Worm (Caenorhabditis elegans) whole organism, young adult: ENCODE measurements around the gene glb-9.

ENCODE experiments used
- B0261.1 ChIP-seq: sonication (generic microtip); optimal IDR thresholded peaks from 2 replicates; lab custom pipeline; 2016; ENCODE audit warnings: mild to moderate bottlenecking, missing genetic modification characterization, moderate library complexity, missing compliant biosample characterization
- B0336.3 ChIP-seq: fragments of 200-800 bp; sonication (Bioruptor generic); IDR thresholded peaks from 2 replicates; pipeline ENCODE4 v1.3.6; 2022; ENCODE audit warnings: missing genetic modification characterization, missing compliant biosample characterization
- C06A6.2 ChIP-seq: fragments of 200-800 bp; sonication (Bioruptor generic); conservative IDR thresholded peaks from 2 replicates; pipeline ENCODE4 v1.3.6; 2022; ENCODE audit warnings: missing genetic modification characterization, missing compliant biosample characterization
- C17E4.6 ChIP-seq: fragments of 200-800 bp; sonication (Bioruptor generic); IDR thresholded peaks from 2 replicates; pipeline ENCODE4 v1.3.6; 2022; ENCODE audit warnings: missing genetic modification reagents, missing genetic modification characterization, missing compliant biosample characterization
- F33H1.4 ChIP-seq: fragments of 200-800 bp; sonication (Bioruptor generic); IDR thresholded peaks from 2 replicates; pipeline ENCODE4 v1.3.6; 2022; ENCODE audit warnings: missing genetic modification reagents, missing genetic modification characterization, missing compliant biosample characterization
- F52B5.7 ChIP-seq: sonication (generic microtip); optimal IDR thresholded peaks from 2 replicates; lab custom pipeline; 2016; ENCODE audit warnings: mild to moderate bottlenecking, missing genetic modification characterization, missing compliant biosample characterization
- F55B11.4 ChIP-seq: sonication (generic microtip); optimal IDR thresholded peaks from 2 replicates; lab custom pipeline; 2016; ENCODE audit warnings: missing compliant biosample characterization, missing genetic modification characterization, borderline replicate concordance; ENCODE audit not compliant: insufficient read depth
- T26A5.8 ChIP-seq: sonication (generic microtip); optimal IDR thresholded peaks from 2 replicates; lab custom pipeline; 2016; ENCODE audit warnings: missing genetic modification characterization, missing compliant biosample characterization
- Y56A3A.18 ChIP-seq: fragments of 200-800 bp; sonication (Bioruptor generic); IDR thresholded peaks from 2 replicates; pipeline ENCODE4 v1.3.6; 2022; ENCODE audit warnings: missing genetic modification reagents, missing genetic modification characterization, missing compliant biosample characterization
- Y79H2A.3 ChIP-seq: fragments of 200-800 bp; sonication (Bioruptor generic); conservative IDR thresholded peaks from 2 replicates; pipeline ENCODE4 v1.3.6; 2022; ENCODE audit warnings: missing genetic modification reagents, missing genetic modification characterization, missing compliant biosample characterization
- athp-1 ChIP-seq: sonication (generic microtip); optimal IDR thresholded peaks from 2 replicates; lab custom pipeline; 2017; ENCODE audit warnings: mild to moderate bottlenecking, missing genetic modification characterization, missing compliant biosample characterization
- cebp-1 ChIP-seq, 2 experiments: fragments of 200-800 bp in 1 of 2; sonication (Bioruptor generic) in 1 of 2; sonication (generic microtip) in 1 of 2; IDR thresholded peaks in 1 of 2; optimal IDR thresholded peaks in 1 of 2; 2 replicates each; pipeline versions ENCODE4 v1.3.6 to Lab custom; 2017 to 2022; ENCODE audit warnings: missing compliant biosample characterization in 2 of 2, missing genetic modification characterization in 2 of 2, mild to moderate bottlenecking in 1 of 2, missing genetic modification reagents in 1 of 2, moderate library complexity in 1 of 2
- ceh-100 ChIP-seq: fragments of 200-800 bp; sonication (Bioruptor generic); IDR thresholded peaks from 2 replicates; pipeline ENCODE4 v1.3.6; 2022; ENCODE audit warnings: missing genetic modification reagents, missing genetic modification characterization, missing compliant biosample characterization
- ceh-79 ChIP-seq: sonication (generic microtip); optimal IDR thresholded peaks from 2 replicates; lab custom pipeline; 2017; ENCODE audit warnings: mild to moderate bottlenecking, missing genetic modification characterization, missing compliant biosample characterization
- dox-1 ChIP-seq: fragments of 200-800 bp; sonication (Bioruptor generic); IDR thresholded peaks from 2 replicates; pipeline ENCODE4 v1.3.6; 2022; ENCODE audit warnings: missing genetic modification reagents, missing genetic modification characterization, missing compliant biosample characterization
- egl-18 ChIP-seq: fragments of 200-800 bp; sonication (Bioruptor generic); IDR thresholded peaks from 2 replicates; pipeline ENCODE4 v1.3.6; 2022; ENCODE audit warnings: missing genetic modification reagents, missing genetic modification characterization, missing compliant biosample characterization
- fkh-3 ChIP-seq: sonication (generic microtip); optimal IDR thresholded peaks from 2 replicates; lab custom pipeline; 2016; ENCODE audit warnings: mild to moderate bottlenecking, missing genetic modification characterization, missing compliant biosample characterization
- hlh-26 ChIP-seq: fragments of 200-800 bp; sonication (Bioruptor generic); conservative IDR thresholded peaks from 2 replicates; pipeline ENCODE4 v1.3.6; 2022; ENCODE audit warnings: missing genetic modification reagents, missing genetic modification characterization, missing compliant biosample characterization
- hmg-20 ChIP-seq: fragments of 200-800 bp; sonication (Bioruptor generic); IDR thresholded peaks from 2 replicates; pipeline ENCODE4 v1.3.6; 2022; ENCODE audit warnings: missing genetic modification reagents, missing genetic modification characterization, missing compliant biosample characterization
- let-526 ChIP-seq: fragments of 200-800 bp; sonication (Bioruptor generic); IDR thresholded peaks from 2 replicates; pipeline ENCODE4 v1.3.6; 2022; ENCODE audit warnings: missing genetic modification reagents, missing genetic modification characterization, missing compliant biosample characterization
- let-607 ChIP-seq, 2 experiments: fragments of 200-800 bp in 1 of 2; sonication (Bioruptor generic) in 1 of 2; sonication (generic microtip) in 1 of 2; optimal IDR thresholded peaks; 2 replicates each; lab custom pipeline; 2016 to 2018; ENCODE audit warnings: mild to moderate bottlenecking in 2 of 2, missing compliant biosample characterization in 2 of 2, missing genetic modification characterization in 2 of 2, moderate library complexity in 2 of 2, missing genotype in 1 of 2
- lin-26 ChIP-seq: fragments of 200-800 bp; sonication (Bioruptor generic); IDR thresholded peaks from 2 replicates; pipeline ENCODE4 v1.3.6; 2022; ENCODE audit warnings: missing genetic modification reagents, missing genetic modification characterization, missing compliant biosample characterization
- lin-40 ChIP-seq: sonication (generic microtip); optimal IDR thresholded peaks from 2 replicates; lab custom pipeline; 2016; ENCODE audit warnings: missing genetic modification characterization, mild to moderate bottlenecking, missing compliant biosample characterization, missing genotype, missing genetic modification reagents
- lin-54 ChIP-seq: fragments of 200-800 bp; sonication (Bioruptor generic); optimal IDR thresholded peaks from 2 replicates; lab custom pipeline; 2018; ENCODE audit warnings: mild to moderate bottlenecking, missing genetic modification characterization, missing compliant biosample characterization
- lir-1 ChIP-seq: fragments of 200-800 bp; sonication (Bioruptor generic); conservative IDR thresholded peaks from 2 replicates; pipeline ENCODE4 v1.3.6; 2022; ENCODE audit warnings: missing genetic modification reagents, missing genetic modification characterization, missing compliant biosample characterization
- lsl-1 ChIP-seq: fragments of 200-800 bp; sonication (Bioruptor generic); optimal IDR thresholded peaks from 2 replicates; lab custom pipeline; 2018; ENCODE audit warnings: mild to moderate bottlenecking, missing genetic modification characterization, moderate library complexity, missing compliant biosample characterization
- madf-6 ChIP-seq: fragments of 200-800 bp; sonication (Bioruptor generic); IDR thresholded peaks from 2 replicates; pipeline ENCODE4 v1.3.6; 2022; ENCODE audit warnings: missing genetic modification reagents, missing genetic modification characterization, missing compliant biosample characterization
- nfyb-1 ChIP-seq: fragments of 200-800 bp; sonication (Bioruptor generic); IDR thresholded peaks from 2 replicates; pipeline ENCODE4 v1.3.6; 2022; ENCODE audit warnings: missing genetic modification reagents, missing genetic modification characterization, missing compliant biosample characterization
- nhr-90 ChIP-seq: sonication (generic microtip); optimal IDR thresholded peaks from 2 replicates; lab custom pipeline; 2016; ENCODE audit warnings: missing genotype, mild to moderate bottlenecking, missing genetic modification characterization, missing compliant biosample characterization
- pbrm-1 ChIP-seq: fragments of 200-800 bp; sonication (Bioruptor generic); IDR thresholded peaks from 2 replicates; pipeline ENCODE4 v1.3.6; 2022; ENCODE audit warnings: missing genetic modification reagents, missing genetic modification characterization, missing compliant biosample characterization
- pha-4 ChIP-seq: fragments of 150-350 bp; sonication (generic microtip); optimal IDR thresholded peaks from 2 replicates; lab custom pipeline; 2014; ENCODE audit warnings: missing biosample characterization, missing genetic modification reagents, missing genetic modification characterization
- tbp1 ChIP-seq: fragments of 200-800 bp; sonication (Bioruptor generic); optimal IDR thresholded peaks from 2 replicates; lab custom pipeline; 2018; ENCODE audit warnings: mild to moderate bottlenecking, missing genetic modification characterization, missing compliant biosample characterization
- ztf-18 ChIP-seq: sonication (generic microtip); optimal IDR thresholded peaks from 2 replicates; lab custom pipeline; 2016; ENCODE audit warnings: missing genotype, mild to moderate bottlenecking, missing genetic modification characterization, missing compliant biosample characterization
- ztf-22 ChIP-seq: fragments of 200-800 bp; sonication (Bioruptor generic); optimal IDR thresholded peaks from 2 replicates; lab custom pipeline; 2018; ENCODE audit warnings: mild to moderate bottlenecking, missing genetic modification characterization, moderate library complexity, missing compliant biosample characterization
- ztf-26 ChIP-seq: sonication (generic microtip); optimal IDR thresholded peaks from 2 replicates; lab custom pipeline; 2017; ENCODE audit warnings: missing genetic modification characterization, missing compliant biosample characterization
- ztf-6 ChIP-seq: fragments of 200-800 bp; sonication (Bioruptor generic); IDR thresholded peaks from 2 replicates; pipeline ENCODE4 v1.3.6; 2022; ENCODE audit warnings: missing genetic modification reagents, missing genetic modification characterization, missing compliant biosample characterization

The glb-9 gene

ce11 chrII:7554716-7555247 is 35.7 kb upstream of the glb-9 start (continued):
- TF ChIP-seq F55B11.4 (tag; lab: Kevin White, UChicago), result no peak
- TF ChIP-seq dox-1 (GFP tag; lab: Robert Waterston, UW), result peak; percentile 69
- no peak for TF ChIP-seq egl-18 (GFP tag; lab: Robert Waterston, UW)
- TF ChIP-seq lin-26 (GFP tag; lab: Robert Waterston, UW), result no peak
- TF ChIP-seq tbp1 (GFP tag; lab: Kevin White, UChicago), result peak; percentile 46
- no peak for TF ChIP-seq cebp-1 (GFP tag; IDR thresholded peaks at IDR 0.05; lab: Robert Waterston, UW)
- no peak for TF ChIP-seq cebp-1 (tag; optimal IDR thresholded peaks at IDR 0.05; lab: Kevin White, UChicago)
- no peak for TF ChIP-seq ztf-26
- TF ChIP-seq F52B5.7 (tag; lab: Kevin White, UChicago), result no peak
- no peak for TF ChIP-seq Y79H2A.3 (GFP tag; lab: Robert Waterston, UW)
- TF ChIP-seq fkh-3 (tag; lab: Kevin White, UChicago), result no peak
- no peak for TF ChIP-seq lir-1
- TF ChIP-seq pha-4 (tag; lab: Kevin White, UChicago), result no peak
- no peak for TF ChIP-seq C06A6.2 (GFP tag; lab: Robert Waterston, UW)
- 0 out of 2 replicates have a peak, but pooled peaks have one; percentile 13 for TF ChIP-seq nfyb-1 (GFP tag; lab: Robert Waterston, UW)
- no peak for TF ChIP-seq ztf-22 (GFP tag; lab: Kevin White, UChicago)
- TF ChIP-seq ceh-100 (GFP tag; lab: Robert Waterston, UW), result no peak
- no peak for TF ChIP-seq pbrm-1 (GFP tag; lab: Robert Waterston, UW)
- no peak for TF ChIP-seq hmg-20
- TF ChIP-seq ztf-6 (GFP tag; lab: Robert Waterston, UW), result no peak
- no peak for TF ChIP-seq athp-1
- no peak for TF ChIP-seq let-526 (GFP tag; lab: Robert Waterston, UW)
- TF ChIP-seq B0336.3 (GFP tag; lab: Robert Waterston, UW), result no peak; the same call in 1 of the 2 replicates
- no peak for TF ChIP-seq lin-54 (GFP tag; lab: Kevin White, UChicago)
- TF ChIP-seq madf-6 (GFP tag; lab: Robert Waterston, UW), result no peak
- peak; percentile 23 for TF ChIP-seq nhr-90 (tag; lab: Kevin White, UChicago)
- peak; percentile 2 for TF ChIP-seq lin-40 (tag; lab: Kevin White, UChicago)
- no peak for TF ChIP-seq ztf-18
- TF ChIP-seq B0261.1 (tag; lab: Kevin White, UChicago), result no peak
- no peak for TF ChIP-seq T26A5.8 (tag; lab: Kevin White, UChicago)
- no peak for TF ChIP-seq ceh-79
- no peak for TF ChIP-seq hlh-26 (GFP tag; lab: Robert Waterston, UW)
- no peak for TF ChIP-seq C17E4.6 (GFP tag; lab: Robert Waterston, UW)
- no peak for TF ChIP-seq lsl-1 (GFP tag; lab: Kevin White, UChicago)
- TF ChIP-seq let-607 (tag; optimal IDR thresholded peaks at IDR 0.05; lab: Kevin White, UChicago), result peak in 1 of 2 experiments; percentile 31
- no peak for TF ChIP-seq Y56A3A.18 (GFP tag; lab: Robert Waterston, UW)

DNA sequence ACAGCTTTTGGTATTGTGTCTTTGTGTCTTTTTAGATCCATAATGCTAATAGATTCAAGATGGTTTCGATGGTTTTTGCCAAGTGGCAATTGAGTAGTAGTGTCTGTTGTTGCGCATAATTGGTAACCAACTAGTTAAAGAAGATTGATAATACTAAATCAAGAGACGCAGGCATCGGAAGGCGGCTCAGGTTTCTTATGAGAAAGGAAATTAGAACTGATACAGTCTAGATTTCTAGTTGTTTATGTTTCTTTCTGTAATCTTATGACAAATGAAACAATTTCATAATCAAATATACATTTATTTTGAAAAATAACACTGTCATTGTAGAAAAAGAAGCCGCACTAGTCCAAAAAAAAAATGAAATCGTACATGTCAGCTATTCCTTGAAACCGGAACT is 34.7 kb upstream of the glb-9 start, which contains the start of gene ZK1290.10:
TSS of gene ZK1290.10 (minus strand) at position 101 of the 400 bp plus-strand sequence.
- TF ChIP-seq F33H1.4, result no peak
- 0 out of 2 replicates have a peak, but pooled peaks have one; percentile 32 for TF ChIP-seq Y56A3A.18 (GFP tag; lab: Robert Waterston, UW)
